Fruit fly (Drosophila melanogaster): ENCODE measurements around the gene Gss1.
A peak's percentile ranks its signal among the peaks of the same experiment; 100 is the strongest.

Gene Gss1

dm6 chrX:17910941-17911703, 21.8 kb downstream of the Gss1 start, which contains the start of gene CG6847 (continued):
- TF ChIP-seq CG32006 (GFP tag; optimal IDR thresholded peaks at IDR 0.05) (peak; percentile 94), CG15336 (GFP tag; IDR thresholded peaks at IDR 0.05) (peak; percentile 52), Hr39 (GFP tag; optimal IDR thresholded peaks at IDR 0.05) (peak; percentile 45), Hr38 (GFP tag; optimal IDR thresholded peaks at IDR 0.05) (no peak), Lpt (GFP tag; optimal IDR thresholded peaks at IDR 0.05) (peak; percentile 65), vri (GFP tag; optimal IDR thresholded peaks at IDR 0.05) (peak; percentile 23), CG6792 (GFP tag; optimal IDR thresholded peaks at IDR 0.05) (peak; percentile 77), CG11762 (GFP tag; optimal IDR thresholded peaks at IDR 0.05; ENCODE audit: insufficient read depth) (peak; percentile 48), CG9139 (GFP tag; optimal IDR thresholded peaks at IDR 0.05) (peak; percentile 32), CG1621 (tag; optimal IDR thresholded peaks at IDR 0.05) (no peak), CG6854 (GFP tag; optimal IDR thresholded peaks at IDR 0.05) (no peak), CG11294 (GFP tag; IDR thresholded peaks at IDR 0.05) (peak; percentile 19; the same call in 1 of the 2 replicates), fd85E (GFP tag; optimal IDR thresholded peaks at IDR 0.05) (no peak), CG6276 (GFP tag; optimal IDR thresholded peaks at IDR 0.05) (peak; percentile 80), dsx (GFP tag; optimal IDR thresholded peaks at IDR 0.05; ENCODE audit: poor library complexity, severe bottlenecking) (peak; percentile 65), eg (GFP tag; IDR thresholded peaks at IDR 0.05) (peak; percentile 73), Eip93F (GFP tag; optimal IDR thresholded peaks at IDR 0.05) (no peak), lz (GFP tag; optimal IDR thresholded peaks at IDR 0.05) (peak; percentile 69), CG3919 (GFP tag; optimal IDR thresholded peaks at IDR 0.05) (peak; percentile 50), Sox102F (GFP tag; optimal IDR thresholded peaks at IDR 0.05) (peak; percentile 66), OdsH (GFP tag; optimal IDR thresholded peaks at IDR 0.05) (peak; percentile 86), Gug (GFP tag; IDR thresholded peaks at IDR 0.05) (peak; percentile 59), CG3032 (tag; optimal IDR thresholded peaks at IDR 0.05) (peak; percentile 58), Ets96B (tag; optimal IDR thresholded peaks at IDR 0.05) (peak; percentile 36), Eip78C (GFP tag) (peak; percentile 92), achi (GFP tag; optimal IDR thresholded peaks at IDR 0.05) (peak; percentile 85), Eip75B (GFP tag; optimal IDR thresholded peaks at IDR 0.05) (peak; percentile 72), fd59A (GFP tag; optimal IDR thresholded peaks at IDR 0.05) (peak; percentile 50), CG11902 (GFP tag; optimal IDR thresholded peaks at IDR 0.05) (peak; percentile 27), ss (GFP tag; optimal IDR thresholded peaks at IDR 0.05) (peak; percentile 70 to 82), CG10631 (GFP tag; optimal IDR thresholded peaks at IDR 0.05) (peak; percentile 75), pdm3 (GFP tag; optimal IDR thresholded peaks at IDR 0.05) (peak; percentile 62), Ets21C (GFP tag; optimal IDR thresholded peaks at IDR 0.05) (no peak), svp (GFP tag) (peak; percentile 92), CG7368 (GFP tag; optimal IDR thresholded peaks at IDR 0.05) (no peak), CG10669 (GFP tag; optimal IDR thresholded peaks at IDR 0.05) (peak; percentile 32), CG6163 (GFP tag; IDR thresholded peaks at IDR 0.05) (peak; percentile 61; the same call in 2 of the 3 replicates), Hr4 (GFP tag; optimal IDR thresholded peaks at IDR 0.05) (peak; percentile 76), fkh (GFP tag; optimal IDR thresholded peaks at IDR 0.05) (peak; percentile 4), CG6808 (GFP tag; optimal IDR thresholded peaks at IDR 0.05) (peak; percentile 52)

dm6 chrX:17912514-17912913, 23.2 kb downstream of the Gss1 start:
- TF ChIP-seq topi (GFP tag; optimal IDR thresholded peaks at IDR 0.05) (no peak), Eip78C (GFP tag) (peak; percentile 48), eg (GFP tag; IDR thresholded peaks at IDR 0.05) (peak; percentile 26; the same call in 1 of the 3 replicates)
